Worm (Caenorhabditis elegans) whole organism, late embryonic: ENCODE results near the gene C14A11.9.

Experiments used
- dmd-4 ChIP-seq: sonication (generic microtip); optimal IDR thresholded peaks from 2 replicates; lab custom pipeline; 2016; ENCODE audit warnings: borderline replicate concordance, missing genetic modification characterization, missing compliant biosample characterization
- npax-4 ChIP-seq: sonication (generic microtip); optimal IDR thresholded peaks from 2 replicates; lab custom pipeline; 2016; ENCODE audit warnings: missing genetic modification characterization, missing compliant biosample characterization

ce11 chrX:2818899-2819298 lies 9.5 kb upstream of the C14A11.9 start:
- TF ChIP-seq dmd-4 (tag; lab: Kevin White, UChicago), result no peak
- no peak for TF ChIP-seq npax-4 (tag; lab: Kevin White, UChicago)
